Fruit fly (Drosophila melanogaster) whole organism, embryonic: Measurements from ENCODE around the gene CG15034.

Experiments used
- Atf-2 ChIP-seq: fragments of 200-800 bp; sonication (Bioruptor generic); optimal IDR thresholded peaks from 2 replicates; lab custom pipeline; 2016; ENCODE audit warnings: missing biosample characterization, missing genetic modification characterization
- CG11723 ChIP-seq: fragments of 200-800 bp; sonication (Bioruptor generic); optimal IDR thresholded peaks from 2 replicates; lab custom pipeline; 2017; ENCODE audit warnings: missing biosample characterization, mild to moderate bottlenecking, missing genetic modification characterization
- CG14860 ChIP-seq: fragments of 200-800 bp; sonication (Bioruptor generic); IDR thresholded peaks from 3 replicates; pipeline ENCODE4 v1.3.6; 2022; ENCODE audit warnings: missing biosample characterization, missing genetic modification characterization; ENCODE audit not compliant: partially characterized antibody
- CG1529 ChIP-seq: fragments of 200-800 bp; sonication (Bioruptor generic); optimal IDR thresholded peaks from 3 replicates; lab custom pipeline; 2018; ENCODE audit warnings: missing biosample characterization, missing genetic modification characterization
- CG17385 ChIP-seq: fragments of 200-800 bp; sonication (Bioruptor generic); optimal IDR thresholded peaks from 3 replicates; lab custom pipeline; 2018; ENCODE audit warnings: missing biosample characterization, mild to moderate bottlenecking, missing genetic modification characterization
- CG17568 ChIP-seq: fragments of 200-800 bp; sonication (Bioruptor generic); optimal IDR thresholded peaks from 2 replicates; lab custom pipeline; 2018; ENCODE audit warnings: missing biosample characterization, mild to moderate bottlenecking, missing genetic modification characterization, moderate library complexity
- CG1832 ChIP-seq: fragments of 200-800 bp; sonication (Bioruptor generic); optimal IDR thresholded peaks from 2 replicates; lab custom pipeline; 2017; ENCODE audit warnings: missing biosample characterization, mild to moderate bottlenecking, missing genetic modification characterization, inconsistent platforms
- CG2678 ChIP-seq: fragments of 200-800 bp; sonication (Bioruptor generic); optimal IDR thresholded peaks from 3 replicates; lab custom pipeline; 2019; ENCODE audit warnings: missing biosample characterization, mild to moderate bottlenecking, missing genetic modification characterization, moderate library complexity
- CG33213 ChIP-seq: fragments of 200-800 bp; sonication (Bioruptor generic); optimal IDR thresholded peaks from 3 replicates; lab custom pipeline; 2016; ENCODE audit warnings: missing biosample characterization, missing genetic modification characterization
- CG3407 ChIP-seq: fragments of 200-800 bp; sonication (Bioruptor generic); optimal IDR thresholded peaks from 2 replicates; lab custom pipeline; 2018; ENCODE audit warnings: missing biosample characterization, mild to moderate bottlenecking, missing genetic modification characterization
- CG4404 ChIP-seq: fragments of 200-800 bp; sonication (Bioruptor generic); IDR thresholded peaks from 2 replicates; pipeline ENCODE4 v1.3.6; 2022; ENCODE audit warnings: missing biosample characterization, missing genetic modification characterization
- CG6854 ChIP-seq: fragments of 200-800 bp; sonication (Bioruptor generic); optimal IDR thresholded peaks from 3 replicates; lab custom pipeline; 2017; ENCODE audit warnings: missing biosample characterization, mild to moderate bottlenecking, missing genetic modification characterization
- CG9215 ChIP-seq: fragments of 200-800 bp; sonication (Bioruptor generic); IDR thresholded peaks from 2 replicates; pipeline ENCODE4 v1.3.6; 2022; ENCODE audit warnings: missing biosample characterization, missing genetic modification characterization
- CG9437 ChIP-seq: fragments of 200-800 bp; sonication (Bioruptor generic); optimal IDR thresholded peaks from 2 replicates; lab custom pipeline; 2018; ENCODE audit warnings: missing biosample characterization, mild to moderate bottlenecking, missing genetic modification characterization
- CG9609 ChIP-seq: fragments of 200-800 bp; sonication (Bioruptor generic); optimal IDR thresholded peaks from 3 replicates; lab custom pipeline; 2016; ENCODE audit warnings: missing biosample characterization, missing genetic modification characterization
- CG9932 ChIP-seq: fragments of 200-800 bp; sonication (Bioruptor generic); IDR thresholded peaks from 2 replicates; pipeline ENCODE4 v1.3.6; 2022; ENCODE audit warnings: missing biosample characterization, missing genetic modification characterization
- Dp ChIP-seq: fragments of 200-800 bp; sonication (Bioruptor generic); optimal IDR thresholded peaks from 2 replicates; lab custom pipeline; 2018; ENCODE audit warnings: missing biosample characterization, mild to moderate bottlenecking, missing genetic modification characterization, moderate library complexity
- E2f2 ChIP-seq: fragments of 200-800 bp; sonication (Bioruptor generic); IDR thresholded peaks from 2 replicates; pipeline ENCODE4 v1.3.6; 2022; ENCODE audit warnings: missing biosample characterization, missing genetic modification characterization
- Eip74EF ChIP-seq, 2 experiments: fragments of 200-800 bp in 1 of 2; fragments of >200 bp in 1 of 2; sonication (Bioruptor generic) in 1 of 2; optimal IDR thresholded peaks; 2 replicates each; lab custom pipeline; 2017 to 2019; ENCODE audit warnings: missing biosample characterization in 2 of 2, missing genetic modification characterization in 2 of 2, mild to moderate bottlenecking in 1 of 2, moderate library complexity in 1 of 2
- Ets65A ChIP-seq: fragments of 200-800 bp; sonication (Bioruptor generic); peaks from one replicate; lab custom pipeline; 2016; ENCODE audit warnings: missing biosample characterization, missing genetic modification characterization
- Hmr ChIP-seq: fragments of 200-800 bp; sonication (Bioruptor generic); optimal IDR thresholded peaks from 3 replicates; lab custom pipeline; 2017; ENCODE audit warnings: mild to moderate bottlenecking, missing biosample characterization, missing genetic modification reagents, missing genetic modification characterization
- Hr78 ChIP-seq, 2 experiments: fragments of 200-800 bp in 1 of 2; fragments of >200 bp in 1 of 2; sonication (Bioruptor generic) in 1 of 2; optimal IDR thresholded peaks; 2 replicates each; lab custom pipeline; 2017 to 2019; ENCODE audit warnings: missing biosample characterization in 2 of 2, missing genetic modification characterization in 2 of 2, mild to moderate bottlenecking in 1 of 2, moderate library complexity in 1 of 2
- Sry-β ChIP-seq: fragments of 200-800 bp; sonication (Bioruptor generic); optimal IDR thresholded peaks from 2 replicates; lab custom pipeline; 2018; ENCODE audit warnings: missing biosample characterization, mild to moderate bottlenecking, missing genetic modification characterization, moderate library complexity
- al ChIP-seq: fragments of 200-800 bp; sonication (Bioruptor generic); IDR thresholded peaks from 2 replicates; pipeline ENCODE4 v1.3.6; 2022; ENCODE audit warnings: missing biosample characterization, missing genetic modification characterization
- ap ChIP-seq: fragments of 200-800 bp; sonication (Bioruptor generic); IDR thresholded peaks from 2 replicates; pipeline ENCODE4 v1.3.6; 2022; ENCODE audit warnings: missing biosample characterization, missing genetic modification characterization
- ato ChIP-seq: fragments of 200-800 bp; sonication (Bioruptor generic); IDR thresholded peaks from 2 replicates; pipeline ENCODE4 v1.3.6; 2022; ENCODE audit warnings: missing biosample characterization, missing genetic modification characterization; ENCODE audit not compliant: partially characterized antibody
- bbx ChIP-seq: fragments of 200-800 bp; sonication (Bioruptor generic); IDR thresholded peaks from 2 replicates; pipeline ENCODE4 v1.3.6; 2022; ENCODE audit warnings: missing biosample characterization, missing genetic modification characterization; ENCODE audit not compliant: partially characterized antibody
- bcd ChIP-seq: fragments of 200-800 bp; sonication (Bioruptor generic); optimal IDR thresholded peaks from 2 replicates; lab custom pipeline; 2017; ENCODE audit warnings: missing biosample characterization, mild to moderate bottlenecking, missing genetic modification characterization
- btn ChIP-seq: fragments of 200-800 bp; sonication (Bioruptor generic); optimal IDR thresholded peaks from 2 replicates; lab custom pipeline; 2016; ENCODE audit warnings: missing biosample characterization, missing genetic modification characterization
- caup ChIP-seq: fragments of 200-800 bp; sonication (Bioruptor generic); optimal IDR thresholded peaks from 3 replicates; lab custom pipeline; 2017; ENCODE audit warnings: missing biosample characterization, mild to moderate bottlenecking, missing genetic modification characterization, moderate library complexity; ENCODE audit not compliant: severe bottlenecking
- chif ChIP-seq, 2 experiments: fragments of 200-800 bp; sonication (Bioruptor generic); optimal IDR thresholded peaks; 3 replicates each; lab custom pipeline; 2016; ENCODE audit warnings: missing biosample characterization in 2 of 2, missing genetic modification characterization in 2 of 2
- cwo ChIP-seq: fragments of 200-800 bp; sonication (Bioruptor generic); optimal IDR thresholded peaks from 3 replicates; lab custom pipeline; 2017; ENCODE audit warnings: missing biosample characterization, missing genetic modification characterization, mild to moderate bottlenecking, moderate library complexity, missing genetic modification reagents
- dati ChIP-seq: fragments of 200-800 bp; sonication (Bioruptor generic); IDR thresholded peaks from 2 replicates; pipeline ENCODE4 v1.3.6; 2022; ENCODE audit warnings: missing biosample characterization, missing genetic modification characterization
- dm ChIP-seq: fragments of 200-800 bp; sonication (Bioruptor generic); optimal IDR thresholded peaks from 3 replicates; lab custom pipeline; 2016; ENCODE audit warnings: missing biosample characterization, missing genetic modification characterization
- dmrt11E ChIP-seq: fragments of 200-800 bp; sonication (Bioruptor generic); optimal IDR thresholded peaks from 3 replicates; lab custom pipeline; 2018; ENCODE audit warnings: missing biosample characterization, mild to moderate bottlenecking, missing genetic modification characterization, moderate library complexity
- eve ChIP-seq, 2 experiments: fragments of >200 bp; optimal IDR thresholded peaks; 2 replicates each; lab custom pipeline; 2017; ENCODE audit warnings: missing biosample characterization in 2 of 2, missing genetic modification characterization in 2 of 2
- gcm ChIP-seq: fragments of 200-800 bp; sonication (Bioruptor generic); optimal IDR thresholded peaks from 2 replicates; lab custom pipeline; 2019; ENCODE audit warnings: missing biosample characterization, mild to moderate bottlenecking, missing genetic modification characterization, moderate library complexity
- oc ChIP-seq: fragments of 200-800 bp; sonication (Bioruptor generic); optimal IDR thresholded peaks from 2 replicates; lab custom pipeline; 2018; ENCODE audit warnings: missing biosample characterization, mild to moderate bottlenecking, missing genetic modification characterization, moderate library complexity
- org-1 ChIP-seq: fragments of 200-800 bp; sonication (Bioruptor generic); optimal IDR thresholded peaks from 2 replicates; lab custom pipeline; 2017; ENCODE audit warnings: missing biosample characterization, missing genetic modification characterization
- pan ChIP-seq, 4 experiments: fragments of >200 bp in 3 of 4; fragments of 200-800 bp in 1 of 4; sonication (Bioruptor generic) in 1 of 4; optimal IDR thresholded peaks in 3 of 4; IDR thresholded peaks in 1 of 4; 2 replicates each; pipeline versions ENCODE4 v1.3.6 to Lab custom; 2017 to 2022; ENCODE audit warnings: missing biosample characterization in 2 of 4, missing genetic modification characterization in 2 of 4, mixed read lengths in 1 of 4
- pho ChIP-seq: fragments of 200-800 bp; sonication (Bioruptor generic); optimal IDR thresholded peaks from 2 replicates; lab custom pipeline; 2016; ENCODE audit warnings: missing biosample characterization, missing genetic modification characterization
- phol ChIP-seq: fragments of 200-800 bp; sonication (Bioruptor generic); optimal IDR thresholded peaks from 3 replicates; lab custom pipeline; 2018; ENCODE audit warnings: missing biosample characterization, mild to moderate bottlenecking, missing genetic modification characterization, moderate library complexity
- run ChIP-seq: fragments of 200-800 bp; sonication (Bioruptor generic); optimal IDR thresholded peaks from 3 replicates; lab custom pipeline; 2018; ENCODE audit warnings: missing biosample characterization, mild to moderate bottlenecking, missing genetic modification characterization
- sens-2 ChIP-seq: fragments of 200-800 bp; sonication (Bioruptor generic); IDR thresholded peaks from 2 replicates; pipeline ENCODE4 v1.3.6; 2022; ENCODE audit warnings: missing biosample characterization, missing genetic modification characterization
- slbo ChIP-seq: fragments of 200-800 bp; sonication (Bioruptor generic); IDR thresholded peaks from 2 replicates; pipeline ENCODE4 v1.3.6; 2022; ENCODE audit warnings: missing biosample characterization, missing genetic modification characterization
- sna ChIP-seq: fragments of 200-800 bp; sonication (Bioruptor generic); IDR thresholded peaks from 2 replicates; pipeline ENCODE4 v1.3.6; 2022; ENCODE audit warnings: missing biosample characterization, missing genetic modification characterization; ENCODE audit not compliant: partially characterized antibody
- sqz ChIP-seq: fragments of 200-800 bp; sonication (Bioruptor generic); optimal IDR thresholded peaks from 3 replicates; lab custom pipeline; 2018; ENCODE audit warnings: missing biosample characterization, mild to moderate bottlenecking, missing genetic modification characterization
- z ChIP-seq: fragments of 200-800 bp; sonication (Bioruptor generic); IDR thresholded peaks from 3 replicates; pipeline ENCODE4 v1.3.6; 2022; ENCODE audit warnings: missing biosample characterization, missing genetic modification characterization

Gene CG15034

DNA sequence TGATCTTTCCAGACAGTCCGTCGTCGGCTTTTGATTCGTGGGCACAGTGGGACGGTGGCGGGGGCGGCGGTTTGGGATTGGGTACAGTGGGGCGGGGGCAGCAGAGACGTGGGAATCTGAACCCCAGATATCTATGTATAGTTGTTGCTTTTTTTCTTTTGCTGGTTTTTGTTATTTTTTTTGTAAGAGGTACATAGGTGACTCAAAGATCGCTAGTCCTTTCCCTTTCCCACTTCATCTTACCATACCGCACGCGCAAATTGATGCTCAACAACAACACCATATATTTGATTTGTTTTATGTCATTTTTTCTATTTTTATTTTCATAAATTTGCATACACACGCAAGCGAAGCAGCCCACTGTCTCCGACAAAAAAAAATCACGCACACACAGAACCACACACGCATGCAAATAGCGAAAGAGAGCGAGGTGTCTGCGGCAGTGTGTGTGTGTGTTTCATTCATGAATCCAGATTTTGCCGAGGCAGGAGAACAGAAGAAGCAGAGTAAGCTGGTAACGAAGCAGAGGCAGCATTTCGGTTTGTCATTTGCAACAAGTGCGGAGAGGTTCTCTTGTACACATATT lies 41.5 kb downstream of the CG15034 start (continued):
- no peak for TF ChIP-seq CG3407 (GFP tag; lab: Kevin White, UChicago)
- no peak for TF ChIP-seq CG14860
- peak; percentile 67 for TF ChIP-seq CG2678 (tag; lab: Kevin White, UChicago)
- TF ChIP-seq CG9215 (GFP tag; lab: Robert Waterston, UW) = peak; percentile 45; the same call in 1 of the 2 replicates
- no peak for TF ChIP-seq CG9932 (GFP tag; lab: Robert Waterston, UW)
- TF ChIP-seq dmrt11E = peak; percentile 72
- TF ChIP-seq ap (GFP tag; lab: Robert Waterston, UW) = peak; percentile 55
- peak; percentile 75 for TF ChIP-seq phol (tag; lab: Kevin White, UChicago)
- no peak for TF ChIP-seq pho
- peak; percentile 4 for TF ChIP-seq CG6854 (GFP tag; lab: Kevin White, UChicago)
- no peak for TF ChIP-seq run (tag; lab: Kevin White, UChicago)
- TF ChIP-seq gcm (GFP tag; lab: Kevin White, UChicago) = no peak
- TF ChIP-seq eve (GFP tag; optimal IDR thresholded peaks at IDR 0.05; lab: Kevin White, UChicago) = no peak
- no peak for TF ChIP-seq pan (optimal IDR thresholded peaks at IDR 0.05; lab: Kevin White, UChicago)
- no peak for TF ChIP-seq pan (GFP tag; optimal IDR thresholded peaks at IDR 0.05 in 1 of 2, IDR thresholded peaks at IDR 0.05 in 1 of 2)
- peak; percentile 42 for TF ChIP-seq CG17385 (GFP tag; lab: Kevin White, UChicago)
- no peak for TF ChIP-seq ato (GFP tag; lab: Robert Waterston, UW)
- TF ChIP-seq btn = no peak
- TF ChIP-seq sqz (GFP tag; lab: Kevin White, UChicago) = peak; percentile 98
- TF ChIP-seq Eip74EF (GFP tag; optimal IDR thresholded peaks at IDR 0.05; lab: Kevin White, UChicago) = peak in 1 of 2 experiments; percentile 20
- no peak for TF ChIP-seq Sry-β (GFP tag; lab: Kevin White, UChicago)
- peak; percentile 52 for TF ChIP-seq slbo (GFP tag; lab: Robert Waterston, UW)
- peak; percentile 40; the same call in 1 of the 2 replicates for TF ChIP-seq CG4404
- peak; percentile 26 for TF ChIP-seq oc
- no peak for TF ChIP-seq Hr78 (GFP tag; optimal IDR thresholded peaks at IDR 0.05; lab: Kevin White, UChicago)
- TF ChIP-seq CG1832 = peak; percentile 26
- peak; percentile 22 to 56 for TF ChIP-seq chif (GFP tag; optimal IDR thresholded peaks at IDR 0.05; lab: Kevin White, UChicago)
- 0 out of 2 replicates have a peak, but pooled peaks have one; percentile 24 for TF ChIP-seq E2f2
- TF ChIP-seq bbx (GFP tag; lab: Robert Waterston, UW) = no peak
- no peak for TF ChIP-seq caup (GFP tag; lab: Kevin White, UChicago)
- peak; percentile 36 for TF ChIP-seq cwo (GFP tag; lab: Kevin White, UChicago)
- TF ChIP-seq CG11723 (GFP tag; lab: Kevin White, UChicago) = peak; percentile 37
- TF ChIP-seq sens-2 (GFP tag; lab: Robert Waterston, UW) = no peak
- TF ChIP-seq bcd (GFP tag; lab: Kevin White, UChicago) = peak; percentile 54
- TF ChIP-seq z (GFP tag; lab: Robert Waterston, UW) = no peak
- TF ChIP-seq org-1 (GFP tag; lab: Kevin White, UChicago) = peak; percentile 2
- TF ChIP-seq Hmr (GFP tag; lab: Kevin White, UChicago) = peak; percentile 48
- TF ChIP-seq CG1529 = peak; percentile 56
- TF ChIP-seq CG33213 (GFP tag; lab: Kevin White, UChicago) = no peak
- TF ChIP-seq CG9437 = peak; percentile 43
- TF ChIP-seq Dp (GFP tag; lab: Kevin White, UChicago) = no peak
- peak; percentile 40; the same call in 1 of the 2 replicates for TF ChIP-seq al
- peak; percentile 35 for TF ChIP-seq Atf-2 (GFP tag; lab: Kevin White, UChicago)
- TF ChIP-seq CG17568 (GFP tag; lab: Kevin White, UChicago) = no peak
- no peak for TF ChIP-seq sna (GFP tag; lab: Robert Waterston, UW)
- no peak for TF ChIP-seq dati
- peak; percentile 18 for TF ChIP-seq CG9609 (GFP tag; lab: Kevin White, UChicago)
- TF ChIP-seq Ets65A (GFP tag; lab: Kevin White, UChicago) = peak; percentile 89
- peak; percentile 20 for TF ChIP-seq dm
